Worm (Caenorhabditis elegans): ENCODE results near the gene hpx-2.

hpx-2 gene

ce11 chrV:13822752-13823151, 27.5 kb upstream of the hpx-2 start, which contains the start of gene hpo-31:
Gene hpo-31, plus strand, starts transcription at chrV:13823052.
- TF ChIP-seq Y95B8A.8 (GFP tag; IDR thresholded peaks at IDR 0.05) (no peak), nhr-120 (GFP tag; IDR thresholded peaks at IDR 0.05) (no peak), ztf-18 (tag; optimal IDR thresholded peaks at IDR 0.05) (no peak), ZK185.1 (tag; optimal IDR thresholded peaks at IDR 0.05; ENCODE audit: poor library complexity, severe bottlenecking) (no peak), D2030.7 (GFP tag; IDR thresholded peaks at IDR 0.05) (no peak), chd-7 (tag; optimal IDR thresholded peaks at IDR 0.05) (no peak), snpc-1.3 (tag; optimal IDR thresholded peaks at IDR 0.05; ENCODE audit: insufficient read depth) (no peak), ceh-27 (GFP tag; optimal IDR thresholded peaks at IDR 0.05) (no peak)

- TF ChIP-seq die-1 (tag; optimal IDR thresholded peaks at IDR 0.05) = no peak
- no peak for TF ChIP-seq akir-1 (GFP tag; optimal IDR thresholded peaks at IDR 0.05)
- no peak for TF ChIP-seq repo-1 (tag; optimal IDR thresholded peaks at IDR 0.05)
- TF ChIP-seq lin-35 (GFP tag; optimal IDR thresholded peaks at IDR 0.05) = no peak
- no peak for TF ChIP-seq F37B4.10 (GFP tag; IDR thresholded peaks at IDR 0.05)
- TF ChIP-seq ztf-28 (GFP tag; IDR thresholded peaks at IDR 0.05) = no peak
- TF ChIP-seq tlf-1 (GFP tag; optimal IDR thresholded peaks at IDR 0.05) = no peak
- no peak for TF ChIP-seq bed-2 (GFP tag; IDR thresholded peaks at IDR 0.05)
Measured at ce11 chrV:13827920-13828319, 22.4 kb upstream of the hpx-2 start, which contains the start of gene nrf-5. Gene nrf-5, plus strand, starts transcription at chrV:13828267.

ce11 chrV:13830813-13831212, 19.5 kb upstream of the hpx-2 start, which contains the start of gene str-165:
Gene str-165, plus strand, starts transcription at chrV:13831113.
- TF ChIP-seq F22D6.2 (tag; optimal IDR thresholded peaks at IDR 0.05) = no peak
- no peak for TF ChIP-seq sdz-38 (tag; optimal IDR thresholded peaks at IDR 0.05)
- TF ChIP-seq T07F8.4 (tag; optimal IDR thresholded peaks at IDR 0.05) = no peak

- no peak for TF ChIP-seq mxl-1 (tag; optimal IDR thresholded peaks at IDR 0.05)
- no peak for TF ChIP-seq ztf-18 (tag; optimal IDR thresholded peaks at IDR 0.05)
- TF ChIP-seq Y53G8AR.9 (GFP tag; conservative IDR thresholded peaks at IDR 0.05) = no peak
- TF ChIP-seq bed-2 (GFP tag; IDR thresholded peaks at IDR 0.05) = no peak
- TF ChIP-seq F57A8.1 (GFP tag; optimal IDR thresholded peaks at IDR 0.05) = no peak
- TF ChIP-seq B0019.2 (GFP tag; conservative IDR thresholded peaks at IDR 0.05) = no peak
- no peak for TF ChIP-seq B0336.3 (GFP tag; IDR thresholded peaks at IDR 0.05)
- no peak for TF ChIP-seq mes-4 (tag; optimal IDR thresholded peaks at IDR 0.05)
- TF ChIP-seq ceh-91 (GFP tag; IDR thresholded peaks at IDR 0.05) = no peak
- no peak for TF ChIP-seq F10E7.11 (tag; optimal IDR thresholded peaks at IDR 0.05)
- no peak for TF ChIP-seq C06A6.2 (GFP tag; conservative IDR thresholded peaks at IDR 0.05)
- TF ChIP-seq nhr-80 (tag; optimal IDR thresholded peaks at IDR 0.05) = no peak
- no peak for TF ChIP-seq lin-26 (GFP tag; IDR thresholded peaks at IDR 0.05)
- TF ChIP-seq cebp-2 (GFP tag; IDR thresholded peaks at IDR 0.05) = no peak
Measured at ce11 chrV:13833951-13834350, 16.3 kb upstream of the hpx-2 start, which contains the start of gene srx-129. Gene srx-129, plus strand, starts transcription at chrV:13834251.

- TF ChIP-seq F57C9.4 (tag; optimal IDR thresholded peaks at IDR 0.05) (no peak), ccch-3 (GFP tag; optimal IDR thresholded peaks at IDR 0.05) (no peak), tlf-1 (GFP tag; optimal IDR thresholded peaks at IDR 0.05) (no peak), ztf-22 (GFP tag; optimal IDR thresholded peaks at IDR 0.05) (no peak), Y56A3A.18 (GFP tag; IDR thresholded peaks at IDR 0.05) (no peak), ceh-91 (GFP tag; IDR thresholded peaks at IDR 0.05) (no peak), mel-28 (tag; optimal IDR thresholded peaks at IDR 0.05; ENCODE audit: borderline replicate concordance) (no peak), mcd-1 (GFP tag; IDR thresholded peaks at IDR 0.05) (no peak), F22D6.2 (tag; optimal IDR thresholded peaks at IDR 0.05) (no peak)
Measured at ce11 chrV:13837173-13837572, 13.1 kb upstream of the hpx-2 start, which contains the start of gene srx-128. Gene srx-128, plus strand, starts transcription at chrV:13837473.
